Worm (Caenorhabditis elegans) whole organism, early embryonic: ENCODE data around the gene K08B5.2.

Experiments
- B0310.2 ChIP-seq: sonication (generic microtip); optimal IDR thresholded peaks from 2 replicates; lab custom pipeline; 2016; ENCODE audit warnings: mild to moderate bottlenecking, missing genetic modification characterization, missing compliant biosample characterization
- aly-1 ChIP-seq: sonication (generic microtip); optimal IDR thresholded peaks from 2 replicates; lab custom pipeline; 2016; ENCODE audit warnings: missing genetic modification characterization, missing compliant biosample characterization
- ama-1 ChIP-seq: fragments of 150-350 bp; optimal IDR thresholded peaks from 2 replicates; lab custom pipeline; 2014
- ceh-36 ChIP-seq: sonication (generic microtip); optimal IDR thresholded peaks from 2 replicates; lab custom pipeline; 2016; ENCODE audit warnings: missing genetic modification characterization, inconsistent platforms, missing compliant biosample characterization
- ets-7 ChIP-seq: sonication (generic microtip); optimal IDR thresholded peaks from 2 replicates; lab custom pipeline; 2016; ENCODE audit warnings: missing genotype, missing genetic modification characterization, missing compliant biosample characterization
- flt-1 ChIP-seq: fragments of 200-800 bp; sonication (Bioruptor generic); IDR thresholded peaks from 2 replicates; pipeline ENCODE4 v1.3.6; 2022; ENCODE audit warnings: missing genetic modification characterization, missing compliant biosample characterization
- hmbx-1 ChIP-seq: sonication (generic microtip); optimal IDR thresholded peaks from 2 replicates; lab custom pipeline; 2016; ENCODE audit warnings: mild to moderate bottlenecking, missing genetic modification characterization, missing compliant biosample characterization
- scrt-1 ChIP-seq: fragments of 200-800 bp; sonication (Bioruptor generic); IDR thresholded peaks from 2 replicates; pipeline ENCODE4 v1.3.6; 2022; ENCODE audit warnings: missing genetic modification characterization, missing compliant biosample characterization

DNA sequence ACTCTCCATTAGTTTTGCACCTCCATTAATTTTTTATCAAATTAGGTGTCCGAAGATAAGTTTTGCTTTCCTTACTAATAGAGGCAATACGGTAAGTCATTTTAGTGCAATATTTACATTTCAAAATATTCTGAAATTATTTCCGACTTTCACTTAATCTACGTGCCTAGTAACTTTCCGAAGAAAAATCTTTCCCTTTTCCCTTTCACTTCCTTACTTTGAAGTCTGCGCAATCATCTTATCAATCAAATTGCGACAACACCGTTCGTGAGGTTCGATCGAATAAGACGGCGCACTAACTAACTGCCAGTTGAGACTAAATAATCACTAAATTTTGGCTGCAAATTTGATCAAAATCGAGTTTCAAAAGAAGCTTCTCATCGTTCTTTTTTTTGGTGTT lies 19.8 kb downstream of the K08B5.2 start:
- TF ChIP-seq B0310.2 (tag; lab: Kevin White, UChicago) (no peak), aly-1 (no peak), ama-1 (lab: Kevin White, UChicago) (no peak), ets-7 (tag; lab: Kevin White, UChicago) (no peak), flt-1 (GFP tag; lab: Robert Waterston, UW) (no peak), hmbx-1 (tag; lab: Kevin White, UChicago) (no peak), scrt-1 (GFP tag; lab: Robert Waterston, UW) (no peak), ceh-36 (tag; lab: Kevin White, UChicago) (no peak)
